Worm (Caenorhabditis elegans): ENCODE results near the gene ZC239.21.

Gene ZC239.21

DNA sequence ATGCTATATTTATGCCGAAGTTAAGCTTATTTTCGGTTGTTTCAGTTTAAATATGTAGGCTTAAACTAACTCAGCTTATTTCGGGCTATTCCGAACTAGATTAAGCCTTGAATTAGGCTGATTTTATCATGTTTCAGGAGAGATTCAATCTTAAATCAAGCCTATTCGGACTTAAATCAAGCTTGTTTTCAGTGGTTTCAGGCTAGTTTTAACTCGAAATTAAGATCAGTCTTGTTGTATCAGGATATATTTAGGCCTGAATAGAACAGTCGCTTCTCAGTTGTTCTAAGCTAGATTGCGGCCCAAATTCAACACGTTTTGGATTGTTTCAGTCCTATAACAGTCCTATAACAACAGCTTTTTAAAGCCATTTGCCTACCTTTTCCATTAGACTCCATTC, 45.0 kb downstream of the ZC239.21 start:
- TF ChIP-seq nhr-67 (tag; optimal IDR thresholded peaks at IDR 0.05) (no peak), mml-1 (tag; optimal IDR thresholded peaks at IDR 0.05) (no peak), daf-12 (tag; optimal IDR thresholded peaks at IDR 0.05) (no peak), nhr-237 (tag; optimal IDR thresholded peaks at IDR 0.05) (no peak), ceh-28 (tag; optimal IDR thresholded peaks at IDR 0.05) (no peak), ztf-4 (tag; optimal IDR thresholded peaks at IDR 0.05) (no peak), sea-2 (GFP tag; optimal IDR thresholded peaks at IDR 0.05) (no peak), nfya-1 (tag; optimal IDR thresholded peaks at IDR 0.05; ENCODE audit: insufficient read depth) (no peak), nhr-28 (tag; optimal IDR thresholded peaks at IDR 0.05) (no peak), ZK546.5 (tag; optimal IDR thresholded peaks at IDR 0.05) (no peak), unc-39 (tag; optimal IDR thresholded peaks at IDR 0.05) (no peak), fkh-10 (GFP tag; optimal IDR thresholded peaks at IDR 0.05) (no peak), ceh-16 (tag; optimal IDR thresholded peaks at IDR 0.05) (no peak), nhr-43 (tag; optimal IDR thresholded peaks at IDR 0.05; ENCODE audit: poor library complexity, severe bottlenecking) (no peak), elt-1 (tag; optimal IDR thresholded peaks at IDR 0.05) (no peak)

Measured in whole organism, L3 larva.